Worm (Caenorhabditis elegans): Measurements from ENCODE around the gene T21C9.13.

DNA sequence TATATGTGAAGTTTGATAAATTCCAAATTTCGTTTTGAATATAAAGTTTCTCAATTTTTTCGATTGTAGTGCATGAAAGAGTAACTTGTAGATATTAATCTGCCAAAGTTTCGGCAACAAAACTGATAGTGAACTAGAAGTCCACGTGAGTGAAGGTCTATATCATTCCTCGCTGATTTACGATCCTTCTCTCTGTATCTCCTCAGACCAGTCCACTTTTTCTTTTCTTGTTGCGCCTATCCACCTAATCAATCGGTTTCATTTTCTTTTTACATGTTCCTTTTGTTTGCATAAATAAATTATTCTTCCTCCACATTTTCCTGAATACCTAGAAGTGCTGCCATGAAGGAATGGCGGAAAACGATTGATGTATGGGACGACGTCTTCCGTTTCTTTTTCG is 32.9 kb upstream of the T21C9.13 start:
- no peak for TF ChIP-seq dve-1 (tag; optimal IDR thresholded peaks at IDR 0.05)
- no peak for TF ChIP-seq C08G9.2 (tag; optimal IDR thresholded peaks at IDR 0.05)
- no peak for TF ChIP-seq ceh-9 (tag; optimal IDR thresholded peaks at IDR 0.05)
- TF ChIP-seq nfya-1 (tag; optimal IDR thresholded peaks at IDR 0.05), result no peak
- TF ChIP-seq ama-1 (optimal IDR thresholded peaks at IDR 0.05), result no peak
- no peak for TF ChIP-seq ceh-22 (tag; optimal IDR thresholded peaks at IDR 0.05)
- TF ChIP-seq unc-86 (tag; optimal IDR thresholded peaks at IDR 0.05), result no peak
- TF ChIP-seq pqm-1 (tag; optimal IDR thresholded peaks at IDR 0.05), result no peak
- no peak for TF ChIP-seq eyg-1 (tag; optimal IDR thresholded peaks at IDR 0.05)
- no peak for TF ChIP-seq nhr-11 (tag; optimal IDR thresholded peaks at IDR 0.05)
